Worm (Caenorhabditis elegans) whole organism, L3 larva: ENCODE results near the gene T08G5.1.

Experiments
- R02D3.7 ChIP-seq: fragments of 150-350 bp; optimal IDR thresholded peaks from 2 replicates; lab custom pipeline; 2014; ENCODE audit warnings: missing biosample characterization, missing genetic modification characterization
- ZK546.5 ChIP-seq: sonication (generic microtip); optimal IDR thresholded peaks from 2 replicates; lab custom pipeline; 2017; ENCODE audit warnings: missing biosample characterization, missing genetic modification characterization
- aly-2 ChIP-seq: fragments of 150-350 bp; optimal IDR thresholded peaks from 2 replicates; lab custom pipeline; 2014; ENCODE audit warnings: missing biosample characterization, missing genetic modification characterization
- ama-1 ChIP-seq: fragments of 150-350 bp; optimal IDR thresholded peaks from 2 replicates; lab custom pipeline; 2018
- ceh-28 ChIP-seq: fragments of 150-350 bp; optimal IDR thresholded peaks from 2 replicates; lab custom pipeline; 2014; ENCODE audit warnings: missing biosample characterization, missing genetic modification reagents, missing genetic modification characterization
- ceh-9 ChIP-seq: sonication (generic microtip); optimal IDR thresholded peaks from 2 replicates; lab custom pipeline; 2018; ENCODE audit warnings: missing biosample characterization, missing genetic modification characterization
- egl-27 ChIP-seq: sonication (generic microtip); optimal IDR thresholded peaks from 4 replicates; lab custom pipeline; 2017; ENCODE audit warnings: missing biosample characterization, missing genetic modification reagents, missing genetic modification characterization
- egl-5 ChIP-seq: fragments of 150-350 bp; optimal IDR thresholded peaks from 2 replicates; lab custom pipeline; 2017; ENCODE audit warnings: missing biosample characterization, missing genetic modification reagents, missing genetic modification characterization, inconsistent platforms
- elt-1 ChIP-seq: fragments of 150-350 bp; optimal IDR thresholded peaks from 2 replicates; lab custom pipeline; 2014; ENCODE audit warnings: missing biosample characterization, missing genetic modification characterization
- elt-2 ChIP-seq: sonication (generic microtip); optimal IDR thresholded peaks from 2 replicates; lab custom pipeline; 2016; ENCODE audit warnings: missing genetic modification reagents, mild to moderate bottlenecking, missing genetic modification characterization, missing compliant biosample characterization
- elt-3 ChIP-seq, 3 experiments: fragments of 150-350 bp in 1 of 3; sonication (generic microtip) in 2 of 3; optimal IDR thresholded peaks; 2 replicates in 2 of 3; 4 replicates in 1 of 3; lab custom pipeline; 2014 to 2017; ENCODE audit warnings: missing biosample characterization in 3 of 3, missing genetic modification characterization in 3 of 3
- eor-1 ChIP-seq, 2 experiments: fragments of 150-350 bp; optimal IDR thresholded peaks; 2 replicates each; lab custom pipeline; 2014 to 2018; ENCODE audit warnings: missing biosample characterization in 2 of 2, missing genetic modification characterization in 2 of 2
- fkh-10 ChIP-seq: sonication (generic microtip); optimal IDR thresholded peaks from 2 replicates; lab custom pipeline; 2017; ENCODE audit warnings: missing biosample characterization, missing genetic modification reagents, missing genetic modification characterization
- hmg-11 ChIP-seq: sonication (generic microtip); optimal IDR thresholded peaks from 2 replicates; lab custom pipeline; 2016; ENCODE audit warnings: missing genetic modification characterization, missing compliant biosample characterization
- lin-15B ChIP-seq: fragments of 150-350 bp; optimal IDR thresholded peaks from 2 replicates; lab custom pipeline; 2014; ENCODE audit warnings: missing biosample characterization, missing genetic modification characterization
- lin-39 ChIP-seq: fragments of 150-350 bp; optimal IDR thresholded peaks from 2 replicates; lab custom pipeline; 2018; ENCODE audit warnings: missing biosample characterization, missing genetic modification reagents, missing genetic modification characterization
- mml-1 ChIP-seq: fragments of 150-350 bp; sonication (generic microtip); optimal IDR thresholded peaks from 3 replicates; lab custom pipeline; 2014; ENCODE audit warnings: missing biosample characterization, missing genetic modification characterization
- nfya-1 ChIP-seq: sonication (generic microtip); optimal IDR thresholded peaks from 2 replicates; lab custom pipeline; 2017; ENCODE audit warnings: missing genetic modification characterization, mild to moderate bottlenecking, missing compliant biosample characterization, antibody characterized with exemption, moderate library complexity; ENCODE audit not compliant: insufficient read depth
- nhr-11 ChIP-seq: fragments of 150-350 bp; optimal IDR thresholded peaks from 2 replicates; lab custom pipeline; 2014; ENCODE audit warnings: missing biosample characterization, missing genetic modification characterization
- nhr-23 ChIP-seq: fragments of 150-350 bp; optimal IDR thresholded peaks from 2 replicates; lab custom pipeline; 2014; ENCODE audit warnings: missing biosample characterization, missing genetic modification reagents, missing genetic modification characterization
- nhr-237 ChIP-seq: fragments of 150-350 bp; optimal IDR thresholded peaks from 2 replicates; lab custom pipeline; 2014; ENCODE audit warnings: missing biosample characterization, missing genetic modification characterization
- nhr-28 ChIP-seq: fragments of 150-350 bp; optimal IDR thresholded peaks from 2 replicates; lab custom pipeline; 2014; ENCODE audit warnings: missing biosample characterization, missing genetic modification characterization
- nhr-43 ChIP-seq: sonication (generic microtip); optimal IDR thresholded peaks from 2 replicates; lab custom pipeline; 2016; ENCODE audit warnings: mild to moderate bottlenecking, missing genetic modification characterization, missing compliant biosample characterization; ENCODE audit not compliant: poor library complexity, severe bottlenecking
- nhr-67 ChIP-seq: fragments of 150-350 bp; optimal IDR thresholded peaks from 2 replicates; lab custom pipeline; 2014; ENCODE audit warnings: missing biosample characterization, missing genetic modification characterization
- nhr-76 ChIP-seq: fragments of 150-350 bp; sonication (generic microtip); optimal IDR thresholded peaks from 5 replicates; lab custom pipeline; 2014; ENCODE audit warnings: missing biosample characterization, missing genetic modification characterization
- nhr-77 ChIP-seq: fragments of 150-350 bp; optimal IDR thresholded peaks from 2 replicates; lab custom pipeline; 2014; ENCODE audit warnings: missing biosample characterization, missing genetic modification characterization
- pha-4 ChIP-seq: fragments of 150-350 bp; optimal IDR thresholded peaks from 2 replicates; lab custom pipeline; 2014; ENCODE audit warnings: missing biosample characterization, missing genetic modification reagents, missing genetic modification characterization
- pqm-1 ChIP-seq: fragments of 150-350 bp; optimal IDR thresholded peaks from 2 replicates; lab custom pipeline; 2017; ENCODE audit warnings: missing biosample characterization, missing genetic modification characterization, inconsistent platforms
- sea-2 ChIP-seq: fragments of 150-350 bp; sonication (generic microtip); optimal IDR thresholded peaks from 4 replicates; lab custom pipeline; 2014; ENCODE audit warnings: missing biosample characterization, missing genetic modification reagents, missing genetic modification characterization
- snpc-4 ChIP-seq: fragments of 150-350 bp; optimal IDR thresholded peaks from 2 replicates; lab custom pipeline; 2014; ENCODE audit warnings: missing biosample characterization, missing genetic modification characterization
- tbx-2 ChIP-seq: sonication (generic microtip); optimal IDR thresholded peaks from 2 replicates; lab custom pipeline; 2016; ENCODE audit warnings: mild to moderate bottlenecking, missing genetic modification characterization, missing compliant biosample characterization
- zag-1 ChIP-seq: fragments of 150-350 bp; optimal IDR thresholded peaks from 2 replicates; lab custom pipeline; 2014; ENCODE audit warnings: missing biosample characterization, missing genetic modification characterization
- ztf-11 ChIP-seq: fragments of 150-350 bp; optimal IDR thresholded peaks from 2 replicates; lab custom pipeline; 2014; ENCODE audit warnings: missing biosample characterization, missing genetic modification characterization
- ztf-4 ChIP-seq: fragments of 150-350 bp; optimal IDR thresholded peaks from 2 replicates; lab custom pipeline; 2014; ENCODE audit warnings: missing biosample characterization, missing genetic modification characterization

The T08G5.1 gene

ce11 chrV:14013638-14014037 lies 4.9 kb upstream of the T08G5.1 start:
- TF ChIP-seq nhr-43, result no peak
- no peak for TF ChIP-seq ceh-9
- peak; percentile 55 for TF ChIP-seq ama-1 (lab: Kevin White, UChicago)
- no peak for TF ChIP-seq nhr-23 (tag; lab: Kevin White, UChicago)
- TF ChIP-seq ztf-11 (tag; lab: Kevin White, UChicago), result no peak
- no peak for TF ChIP-seq mml-1 (tag; lab: Kevin White, UChicago)
- TF ChIP-seq fkh-10 (GFP tag; lab: Kevin White, UChicago), result no peak

- TF ChIP-seq lin-15B (tag; lab: Kevin White, UChicago), result no peak
- TF ChIP-seq elt-1 (tag; lab: Kevin White, UChicago), result no peak
- TF ChIP-seq lin-39 (tag; lab: Kevin White, UChicago), result no peak
- TF ChIP-seq nhr-11, result no peak
- TF ChIP-seq nhr-237 (tag; lab: Kevin White, UChicago), result no peak
- no peak for TF ChIP-seq nhr-77 (tag; lab: Kevin White, UChicago)
- no peak for TF ChIP-seq nhr-67 (tag; lab: Kevin White, UChicago)
- no peak for TF ChIP-seq zag-1 (tag; lab: Kevin White, UChicago)
- no peak for TF ChIP-seq ztf-4 (tag; lab: Kevin White, UChicago)
- no peak for TF ChIP-seq fkh-10 (GFP tag; lab: Kevin White, UChicago)
- no peak for TF ChIP-seq nhr-76 (tag; lab: Kevin White, UChicago)
- TF ChIP-seq, all 47 proteins: peak for 0
Observed at ce11 chrV:14014395-14014794, 4.2 kb upstream of the T08G5.1 start, which contains the start of gene end-3. TSS of gene end-3 (plus strand) at chrV:14014695.

DNA sequence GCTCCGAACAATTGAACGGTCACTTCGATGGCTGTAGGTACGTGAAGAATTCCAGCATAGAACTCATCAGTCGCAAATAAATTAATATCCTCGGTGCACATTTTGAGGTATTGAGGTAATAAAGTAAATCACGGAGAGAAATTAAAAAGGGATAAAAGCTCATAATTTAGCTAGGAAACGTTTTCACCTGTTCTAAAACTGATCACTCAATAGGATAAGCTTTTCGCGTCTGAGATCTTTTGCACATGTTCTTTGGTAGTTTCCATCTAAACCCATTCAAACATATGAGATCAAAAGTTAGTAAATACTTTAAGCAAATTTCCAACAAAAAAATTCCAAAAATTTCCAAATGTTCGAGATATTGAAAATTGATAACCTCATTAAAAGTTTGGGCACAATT lies 1.1 kb upstream of the T08G5.1 start, which contains the start of gene srh-308:
Gene srh-308, minus strand, starts transcription at position 101 of the 400 bp plus-strand sequence.
- TF ChIP-seq nhr-77 (tag; lab: Kevin White, UChicago), result no peak
- no peak for TF ChIP-seq nhr-28 (tag; lab: Kevin White, UChicago)
- TF ChIP-seq ZK546.5, result no peak
- TF ChIP-seq aly-2 (tag; lab: Kevin White, UChicago), result no peak
- no peak for TF ChIP-seq nfya-1 (tag; lab: Kevin White, UChicago)
- no peak for TF ChIP-seq mml-1 (tag; lab: Kevin White, UChicago)
- TF ChIP-seq sea-2 (GFP tag; lab: Kevin White, UChicago), result no peak
- TF ChIP-seq nhr-76 (tag; lab: Kevin White, UChicago), result no peak
- no peak for TF ChIP-seq fkh-10 (GFP tag; lab: Kevin White, UChicago)
- TF ChIP-seq elt-2 (tag; lab: Kevin White, UChicago), result no peak
- no peak for TF ChIP-seq lin-39 (tag; lab: Kevin White, UChicago)
- no peak for TF ChIP-seq R02D3.7
- TF ChIP-seq hmg-11 (tag; lab: Kevin White, UChicago), result no peak
- no peak for TF ChIP-seq nhr-43
- TF ChIP-seq snpc-4 (tag; lab: Kevin White, UChicago), result no peak
- TF ChIP-seq ztf-11 (tag; lab: Kevin White, UChicago), result no peak
- no peak for TF ChIP-seq egl-5
- no peak for TF ChIP-seq nhr-23 (tag; lab: Kevin White, UChicago)
- TF ChIP-seq nhr-11, result no peak

- TF ChIP-seq tbx-2 (tag; lab: Kevin White, UChicago) (no peak), eor-1 (tag; optimal IDR thresholded peaks at IDR 0.05; lab: Kevin White, UChicago) (no peak), pqm-1 (tag; lab: Kevin White, UChicago) (no peak)
- TF ChIP-seq, all 47 proteins: peak for 0
Observed at ce11 chrV:14023074-14023473, 4.5 kb downstream of the T08G5.1 start, which contains the start of gene T08G5.15. TSS of gene T08G5.15 (minus strand) at chrV:14023174.

- TF ChIP-seq lin-15B (tag; lab: Kevin White, UChicago), result no peak
- TF ChIP-seq nfya-1 (tag; lab: Kevin White, UChicago), result no peak
- no peak for TF ChIP-seq ZK546.5
- TF ChIP-seq pha-4 (tag; lab: Kevin White, UChicago), result no peak
- no peak for TF ChIP-seq egl-5
- TF ChIP-seq elt-3 (tag; optimal IDR thresholded peaks at IDR 0.05; lab: Kevin White, UChicago), result no peak
- TF ChIP-seq nhr-43, result no peak
- TF ChIP-seq ama-1 (lab: Kevin White, UChicago), result no peak
- no peak for TF ChIP-seq ceh-28
- TF ChIP-seq elt-1 (tag; lab: Kevin White, UChicago), result no peak
- TF ChIP-seq egl-27 (tag; lab: Kevin White, UChicago), result no peak
- TF ChIP-seq eor-1 (tag; optimal IDR thresholded peaks at IDR 0.05; lab: Kevin White, UChicago), result no peak
Observed at ce11 chrV:14026194-14026593, 7.6 kb downstream of the T08G5.1 start, which contains the start of gene T08G5.2. TSS of gene T08G5.2 (minus strand) at chrV:14026294.
